Fruit fly (Drosophila melanogaster) whole organism, embryonic: ENCODE data around the gene CG42535.

Experiments used
- Awh ChIP-seq: fragments of 200-800 bp; sonication (Bioruptor generic); IDR thresholded peaks from 2 replicates; pipeline ENCODE4, ENCODE4 v1.3.6; 2022; ENCODE audit warnings: missing biosample characterization, missing genetic modification characterization
- CG10147 ChIP-seq: fragments of 200-800 bp; sonication (Bioruptor generic); optimal IDR thresholded peaks from 2 replicates; lab custom pipeline; 2019; ENCODE audit warnings: missing biosample characterization, mild to moderate bottlenecking, missing genetic modification characterization, moderate library complexity
- CG10267 ChIP-seq: fragments of 200-800 bp; sonication (Bioruptor generic); optimal IDR thresholded peaks from 2 replicates; lab custom pipeline; 2018; ENCODE audit warnings: missing biosample characterization, mild to moderate bottlenecking, missing genetic modification characterization, moderate library complexity
- CG10321 ChIP-seq: fragments of 200-800 bp; sonication (Bioruptor generic); IDR thresholded peaks from 2 replicates; pipeline ENCODE4 v1.3.6; 2022; ENCODE audit warnings: missing biosample characterization, missing genetic modification characterization
- CG10979 ChIP-seq: fragments of 200-800 bp; sonication (Bioruptor generic); optimal IDR thresholded peaks from 2 replicates; lab custom pipeline; 2018; ENCODE audit warnings: missing biosample characterization, mild to moderate bottlenecking, missing genetic modification characterization, moderate library complexity
- CG17361 ChIP-seq: fragments of 200-800 bp; sonication (Bioruptor generic); IDR thresholded peaks from 3 replicates; pipeline ENCODE4 v1.3.6; 2022; ENCODE audit warnings: missing biosample characterization, missing genetic modification characterization
- CG18011 ChIP-seq: fragments of 200-800 bp; sonication (Bioruptor generic); optimal IDR thresholded peaks from 2 replicates; lab custom pipeline; 2017; ENCODE audit warnings: missing biosample characterization, missing genetic modification characterization, mild to moderate bottlenecking, moderate library complexity, missing genotype
- CG18599 ChIP-seq: fragments of 200-800 bp; sonication (Bioruptor generic); optimal IDR thresholded peaks from 3 replicates; lab custom pipeline; 2017; ENCODE audit warnings: missing biosample characterization, missing genetic modification characterization, mild to moderate bottlenecking, moderate library complexity, missing genetic modification reagents
- CG18764 ChIP-seq: fragments of 200-800 bp; sonication (Bioruptor generic); optimal IDR thresholded peaks from 3 replicates; lab custom pipeline; 2016; ENCODE audit warnings: missing biosample characterization, missing genetic modification characterization
- CG30020 ChIP-seq: fragments of 200-800 bp; optimal IDR thresholded peaks from 2 replicates; lab custom pipeline; 2019; ENCODE audit warnings: missing biosample characterization, mild to moderate bottlenecking, missing genetic modification characterization, moderate library complexity
- CG31365 ChIP-seq: fragments of 200-800 bp; sonication (Bioruptor generic); optimal IDR thresholded peaks from 2 replicates; lab custom pipeline; 2018; ENCODE audit warnings: missing biosample characterization, mild to moderate bottlenecking, missing genetic modification characterization
- CG3281 ChIP-seq: fragments of 200-800 bp; sonication (Bioruptor generic); optimal IDR thresholded peaks from 3 replicates; lab custom pipeline; 2017; ENCODE audit warnings: missing biosample characterization, mild to moderate bottlenecking, missing genetic modification characterization
- CG33213 ChIP-seq: fragments of 200-800 bp; sonication (Bioruptor generic); optimal IDR thresholded peaks from 3 replicates; lab custom pipeline; 2016; ENCODE audit warnings: missing biosample characterization, missing genetic modification characterization
- CG4282 ChIP-seq: fragments of 200-800 bp; sonication (Bioruptor generic); optimal IDR thresholded peaks from 2 replicates; lab custom pipeline; 2016; ENCODE audit warnings: missing biosample characterization, missing genetic modification characterization
- CG4730 ChIP-seq: fragments of 200-800 bp; sonication (Bioruptor generic); IDR thresholded peaks from 2 replicates; pipeline ENCODE4 v1.3.6; 2022; ENCODE audit warnings: missing biosample characterization, missing genetic modification characterization
- CG6791 ChIP-seq: fragments of 200-800 bp; sonication (Bioruptor generic); IDR thresholded peaks from 3 replicates; pipeline ENCODE4 v1.3.6; 2022; ENCODE audit warnings: missing biosample characterization, missing genetic modification characterization; ENCODE audit not compliant: partially characterized antibody
- CG7556 ChIP-seq: fragments of 200-800 bp; sonication (Bioruptor generic); optimal IDR thresholded peaks from 2 replicates; lab custom pipeline; 2017; ENCODE audit warnings: missing biosample characterization, mild to moderate bottlenecking, missing genetic modification characterization
- CG7987 ChIP-seq: fragments of 200-800 bp; sonication (Bioruptor generic); optimal IDR thresholded peaks from 2 replicates; lab custom pipeline; 2018; ENCODE audit warnings: missing biosample characterization, mild to moderate bottlenecking, missing genetic modification characterization, moderate library complexity
- CoRest ChIP-seq: fragments of 200-800 bp; sonication (Bioruptor generic); optimal IDR thresholded peaks from 3 replicates; lab custom pipeline; 2018; ENCODE audit warnings: missing biosample characterization, mild to moderate bottlenecking, missing genetic modification characterization, moderate library complexity
- D19B ChIP-seq: fragments of 200-800 bp; sonication (Bioruptor generic); optimal IDR thresholded peaks from 2 replicates; lab custom pipeline; 2017; ENCODE audit warnings: missing biosample characterization, mild to moderate bottlenecking, missing genetic modification characterization
- Dp ChIP-seq: fragments of 200-800 bp; sonication (Bioruptor generic); optimal IDR thresholded peaks from 2 replicates; lab custom pipeline; 2018; ENCODE audit warnings: missing biosample characterization, mild to moderate bottlenecking, missing genetic modification characterization, moderate library complexity
- Hey ChIP-seq: fragments of 200-800 bp; sonication (Bioruptor generic); optimal IDR thresholded peaks from 3 replicates; lab custom pipeline; 2018; ENCODE audit warnings: missing biosample characterization, mild to moderate bottlenecking, missing genetic modification characterization
- Hr78 ChIP-seq, 2 experiments: fragments of 200-800 bp in 1 of 2; fragments of >200 bp in 1 of 2; sonication (Bioruptor generic) in 1 of 2; optimal IDR thresholded peaks; 2 replicates each; lab custom pipeline; 2017 to 2019; ENCODE audit warnings: missing biosample characterization in 2 of 2, missing genetic modification characterization in 2 of 2, mild to moderate bottlenecking in 1 of 2, moderate library complexity in 1 of 2
- MESR4 ChIP-seq: fragments of 200-800 bp; sonication (Bioruptor generic); optimal IDR thresholded peaks from 2 replicates; lab custom pipeline; 2018; ENCODE audit warnings: missing biosample characterization, mild to moderate bottlenecking, missing genetic modification characterization, moderate library complexity
- PHDP ChIP-seq: fragments of 200-800 bp; sonication (Bioruptor generic); optimal IDR thresholded peaks from 3 replicates; lab custom pipeline; 2018; ENCODE audit warnings: missing biosample characterization, mild to moderate bottlenecking, missing genetic modification characterization, moderate library complexity
- Ptx1 ChIP-seq: fragments of 200-800 bp; sonication (Bioruptor generic); IDR thresholded peaks from 2 replicates; pipeline ENCODE4 v1.3.6; 2022; ENCODE audit warnings: missing biosample characterization, missing genetic modification characterization
- Six4 ChIP-seq: fragments of 200-800 bp; sonication (Bioruptor generic); optimal IDR thresholded peaks from 2 replicates; lab custom pipeline; 2016; ENCODE audit warnings: missing biosample characterization, missing genetic modification characterization
- Ssrp ChIP-seq: fragments of 200-800 bp; sonication (Bioruptor generic); optimal IDR thresholded peaks from 2 replicates; lab custom pipeline; 2018; ENCODE audit warnings: missing biosample characterization, mild to moderate bottlenecking, missing genetic modification characterization, moderate library complexity
- TFAM ChIP-seq: fragments of 200-800 bp; sonication (Bioruptor generic); optimal IDR thresholded peaks from 2 replicates; lab custom pipeline; 2017; ENCODE audit warnings: missing biosample characterization, missing genetic modification characterization, inconsistent platforms
- Trl ChIP-seq, 3 experiments: fragments of >200 bp in 2 of 3; fragments of 200-800 bp in 1 of 3; sonication (Bioruptor generic) in 1 of 3; optimal IDR thresholded peaks; 2 replicates in 1 of 3; 3 replicates in 2 of 3; lab custom pipeline; 2016 to 2017; ENCODE audit warnings: missing biosample characterization in 1 of 3, missing genetic modification characterization in 1 of 3
- Xrp1 ChIP-seq: fragments of 200-800 bp; sonication (Bioruptor generic); IDR thresholded peaks from 2 replicates; pipeline ENCODE4 v1.3.6; 2022; ENCODE audit warnings: missing biosample characterization, missing genetic modification characterization
- ato ChIP-seq: fragments of 200-800 bp; sonication (Bioruptor generic); IDR thresholded peaks from 2 replicates; pipeline ENCODE4 v1.3.6; 2022; ENCODE audit warnings: missing biosample characterization, missing genetic modification characterization; ENCODE audit not compliant: partially characterized antibody
- bcd ChIP-seq: fragments of 200-800 bp; sonication (Bioruptor generic); optimal IDR thresholded peaks from 2 replicates; lab custom pipeline; 2017; ENCODE audit warnings: missing biosample characterization, mild to moderate bottlenecking, missing genetic modification characterization
- bigmax ChIP-seq: fragments of 200-800 bp; sonication (Bioruptor generic); optimal IDR thresholded peaks from 2 replicates; lab custom pipeline; 2018; ENCODE audit warnings: missing biosample characterization, mild to moderate bottlenecking, missing genetic modification characterization
- cg ChIP-seq: fragments of 200-800 bp; sonication (Bioruptor generic); optimal IDR thresholded peaks from 3 replicates; lab custom pipeline; 2019; ENCODE audit warnings: missing biosample characterization, mild to moderate bottlenecking, missing genetic modification characterization, moderate library complexity
- chm ChIP-seq: fragments of 200-800 bp; sonication (Bioruptor generic); IDR thresholded peaks from 2 replicates; pipeline ENCODE4 v1.3.6; 2022; ENCODE audit warnings: missing biosample characterization, missing genetic modification characterization
- croc ChIP-seq: fragments of 200-800 bp; sonication (Bioruptor generic); conservative IDR thresholded peaks from 3 replicates; pipeline ENCODE4 v1.3.6; 2022; ENCODE audit warnings: missing biosample characterization, missing genetic modification characterization
- dmrt11E ChIP-seq: fragments of 200-800 bp; sonication (Bioruptor generic); optimal IDR thresholded peaks from 3 replicates; lab custom pipeline; 2018; ENCODE audit warnings: missing biosample characterization, mild to moderate bottlenecking, missing genetic modification characterization, moderate library complexity
- ham ChIP-seq: fragments of 200-800 bp; sonication (Bioruptor generic); IDR thresholded peaks from 2 replicates; pipeline ENCODE4 v1.3.6; 2022; ENCODE audit warnings: missing biosample characterization, missing genetic modification characterization
- mld ChIP-seq: fragments of 200-800 bp; sonication (Bioruptor generic); IDR thresholded peaks from 3 replicates; pipeline ENCODE4 v1.3.6; 2022; ENCODE audit warnings: missing biosample characterization, missing genetic modification characterization; ENCODE audit not compliant: partially characterized antibody
- p53 ChIP-seq: fragments of 200-800 bp; sonication (Bioruptor generic); optimal IDR thresholded peaks from 2 replicates; lab custom pipeline; 2016; ENCODE audit warnings: missing biosample characterization, missing genetic modification characterization
- pzg ChIP-seq: fragments of 200-800 bp; sonication (Bioruptor generic); optimal IDR thresholded peaks from 3 replicates; lab custom pipeline; 2018; ENCODE audit warnings: missing biosample characterization, mild to moderate bottlenecking, missing genetic modification characterization, moderate library complexity
- row ChIP-seq: fragments of 200-800 bp; sonication (Bioruptor generic); IDR thresholded peaks from 3 replicates; pipeline ENCODE4 v1.3.6; 2022; ENCODE audit warnings: missing biosample characterization, missing genetic modification characterization
- salm ChIP-seq: fragments of 200-800 bp; sonication (Bioruptor generic); optimal IDR thresholded peaks from 2 replicates; lab custom pipeline; 2018; ENCODE audit warnings: missing biosample characterization, mild to moderate bottlenecking, missing genetic modification characterization
- schlank ChIP-seq: fragments of 200-800 bp; sonication (Bioruptor generic); optimal IDR thresholded peaks from 2 replicates; lab custom pipeline; 2018; ENCODE audit warnings: missing biosample characterization, mild to moderate bottlenecking, missing genetic modification characterization
- trem ChIP-seq: fragments of 200-800 bp; optimal IDR thresholded peaks from 3 replicates; lab custom pipeline; 2019; ENCODE audit warnings: missing biosample characterization, mild to moderate bottlenecking, missing genetic modification characterization, moderate library complexity
- zfh2 ChIP-seq: fragments of 200-800 bp; sonication (Bioruptor generic); optimal IDR thresholded peaks from 2 replicates; lab custom pipeline; 2016; ENCODE audit warnings: missing biosample characterization, missing genetic modification characterization

The CG42535 gene

DNA sequence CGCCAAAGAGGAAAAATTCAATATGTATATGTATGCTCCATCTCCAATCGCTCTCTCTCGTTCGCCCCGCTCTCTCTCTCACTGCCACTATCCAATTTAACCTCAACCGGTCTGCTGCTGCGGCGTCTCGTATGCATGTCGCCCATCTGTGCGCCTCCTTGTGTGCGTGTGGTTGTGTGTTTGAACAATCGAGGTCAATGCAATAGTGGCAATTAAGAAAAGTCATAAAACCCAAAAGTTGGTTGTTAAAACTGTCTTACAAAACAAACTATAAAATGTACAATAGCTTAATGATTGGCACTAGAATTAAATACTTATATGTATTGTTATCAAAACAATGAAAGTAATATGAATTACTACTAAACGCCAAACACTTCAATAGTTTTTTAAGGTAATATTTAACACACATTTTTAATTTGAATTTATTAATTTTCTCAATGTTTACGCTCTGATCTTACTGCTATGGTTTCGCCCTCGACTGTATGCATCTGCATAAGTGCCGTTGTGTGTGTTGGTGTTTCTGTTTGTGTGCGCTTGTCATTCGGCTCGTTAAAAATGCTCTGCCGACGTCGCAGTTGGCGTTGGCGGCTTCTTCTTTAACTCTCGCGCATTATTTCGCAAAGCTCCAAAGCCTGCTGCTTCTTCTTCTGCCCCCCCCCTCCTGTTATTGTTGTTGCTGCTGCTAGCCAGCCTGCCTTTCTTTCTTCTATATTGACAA, 34.9 kb upstream of the CG42535 start (continued):
- TF ChIP-seq bcd (GFP tag; lab: Kevin White, UChicago) (peak; percentile 97), CG17361 (GFP tag; lab: Robert Waterston, UW) (peak; percentile 99), CG30020 (peak; percentile 90), CG10147 (GFP tag; lab: Kevin White, UChicago) (peak; percentile 95), pzg (GFP tag; lab: Kevin White, UChicago) (no peak), schlank (tag; lab: Kevin White, UChicago) (peak; percentile 84), p53 (GFP tag; lab: Kevin White, UChicago) (peak; percentile 74), MESR4 (peak; percentile 45), CG18011 (peak; percentile 80), dmrt11E (tag; lab: Kevin White, UChicago) (peak; percentile 98), D19B (GFP tag; lab: Kevin White, UChicago) (peak; percentile 89), Ssrp (tag; lab: Kevin White, UChicago) (peak; percentile 98), chm (GFP tag; lab: Robert Waterston, UW) (peak; percentile 88), croc (GFP tag; lab: Robert Waterston, UW) (peak; percentile 93), Hey (tag; lab: Kevin White, UChicago) (peak; percentile 82), row (GFP tag; lab: Robert Waterston, UW) (peak; percentile 97), CG18599 (GFP tag; lab: Kevin White, UChicago) (peak; percentile 96), CG10979 (tag; lab: Kevin White, UChicago) (peak; percentile 99), Ptx1 (GFP tag; lab: Robert Waterston, UW) (peak; percentile 93), PHDP (tag; lab: Kevin White, UChicago) (peak; percentile 97), CG10267 (tag; lab: Kevin White, UChicago) (peak; percentile 96), trem (tag; lab: Kevin White, UChicago) (peak; percentile 97), Six4 (GFP tag; lab: Kevin White, UChicago) (peak; percentile 96), CG7556 (GFP tag; lab: Kevin White, UChicago) (peak; percentile 99), CoRest (peak; percentile 99), CG4282 (GFP tag; lab: Kevin White, UChicago) (peak; percentile 19), Awh (GFP tag; lab: Robert Waterston, UW) (peak; percentile 87), ham (GFP tag; lab: Robert Waterston, UW) (peak; percentile 38; the same call in 1 of the 2 replicates), CG4730 (peak; percentile 87), CG33213 (GFP tag; lab: Kevin White, UChicago) (peak; percentile 61), Trl (optimal IDR thresholded peaks at IDR 0.05; lab: Kevin White, UChicago) (peak; percentile 82 to 90), Trl (GFP tag; optimal IDR thresholded peaks at IDR 0.05; lab: Kevin White, UChicago) (peak; percentile 87), Hr78 (GFP tag; optimal IDR thresholded peaks at IDR 0.05; lab: Kevin White, UChicago) (peak in 1 of 2 experiments; percentile 96), Dp (peak; percentile 22), CG18764 (GFP tag; lab: Kevin White, UChicago) (peak; percentile 91), mld (GFP tag; lab: Robert Waterston, UW) (no peak), CG7987 (peak; percentile 89), cg (GFP tag; lab: Kevin White, UChicago) (peak; percentile 94), ato (no peak), CG3281 (GFP tag; lab: Kevin White, UChicago) (peak; percentile 97), CG10321 (GFP tag; lab: Robert Waterston, UW) (peak; percentile 59; the same call in 1 of the 2 replicates), bigmax (peak; percentile 92), zfh2 (GFP tag; lab: Kevin White, UChicago) (peak; percentile 64), TFAM (GFP tag; lab: Kevin White, UChicago) (peak; percentile 90), CG31365 (tag; lab: Kevin White, UChicago) (peak; percentile 80), CG6791 (no peak), Xrp1 (peak; percentile 98), salm (tag; lab: Kevin White, UChicago) (peak; percentile 97)
